Worm (Caenorhabditis elegans): ENCODE results near the gene F19G12.11.

Gene F19G12.11

ce11 chrX:1445696-1446095, 19.4 kb upstream of the F19G12.11 start (continued):
- TF ChIP-seq nhr-85 (tag) (peak; percentile 75), isw-1 (GFP tag; IDR thresholded peaks at IDR 0.05) (no peak), grh-1 (GFP tag; IDR thresholded peaks at IDR 0.05) (no peak), ets-5 (GFP tag; IDR thresholded peaks at IDR 0.05) (no peak), vab-15 (tag; optimal IDR thresholded peaks at IDR 0.05) (no peak), zag-1 (tag; optimal IDR thresholded peaks at IDR 0.05) (no peak), fos-1 (tag; optimal IDR thresholded peaks at IDR 0.05) (no peak)

ce11 chrX:1443556-1444243, 17.4 kb upstream of the F19G12.11 start:
- no peak for TF ChIP-seq elt-2 (tag; optimal IDR thresholded peaks at IDR 0.05)
- no peak for TF ChIP-seq efl-3 (GFP tag; optimal IDR thresholded peaks at IDR 0.05)
- no peak for TF ChIP-seq unc-30 (tag; optimal IDR thresholded peaks at IDR 0.05)
- TF ChIP-seq fkh-4 (tag; optimal IDR thresholded peaks at IDR 0.05; ENCODE audit: borderline replicate concordance) = no peak
- TF ChIP-seq lir-3 (tag; optimal IDR thresholded peaks at IDR 0.05; ENCODE audit: poor library complexity) = no peak
- TF ChIP-seq ceh-8 (GFP tag; optimal IDR thresholded peaks at IDR 0.05) = no peak
- peak; percentile 47 for TF ChIP-seq lin-39 (tag; optimal IDR thresholded peaks at IDR 0.05)
- no peak for TF ChIP-seq isw-1 (GFP tag; IDR thresholded peaks at IDR 0.05)
- TF ChIP-seq nhr-90 (tag; optimal IDR thresholded peaks at IDR 0.05; ENCODE audit: poor library complexity) = peak; percentile 42
- TF ChIP-seq nhr-47 (tag; optimal IDR thresholded peaks at IDR 0.05) = peak; percentile 5

ce11 chrX:1441602-1442183, 15.4 kb upstream of the F19G12.11 start:
- TF ChIP-seq ceh-8 (GFP tag; optimal IDR thresholded peaks at IDR 0.05) = peak; percentile 1
- no peak for TF ChIP-seq dsc-1 (tag; optimal IDR thresholded peaks at IDR 0.05)

ce11 chrX:1440161-1440560, 13.8 kb upstream of the F19G12.11 start, which contains the start of gene sedl-1:
sedl-1 (minus strand) TSS chrX:1440261.
- TF ChIP-seq alr-1 (tag; optimal IDR thresholded peaks at IDR 0.05; ENCODE audit: borderline replicate concordance) = no peak
- TF ChIP-seq C34B4.2 (tag; optimal IDR thresholded peaks at IDR 0.05) = no peak
- TF ChIP-seq lin-13 (GFP tag; optimal IDR thresholded peaks at IDR 0.05) = no peak
- no peak for TF ChIP-seq C16A3.4 (tag; optimal IDR thresholded peaks at IDR 0.05)
- TF ChIP-seq ceh-88 (GFP tag; IDR thresholded peaks at IDR 0.05) = no peak
- no peak for TF ChIP-seq fos-1 (tag; optimal IDR thresholded peaks at IDR 0.05)
- no peak for TF ChIP-seq mab-9 (GFP tag; IDR thresholded peaks at IDR 0.05)
- TF ChIP-seq ztf-11 (tag; optimal IDR thresholded peaks at IDR 0.05) = no peak
- TF ChIP-seq elt-3 (tag; optimal IDR thresholded peaks at IDR 0.05) = no peak
- no peak for TF ChIP-seq pax-3 (tag; optimal IDR thresholded peaks at IDR 0.05)
- no peak for TF ChIP-seq elt-2 (tag; optimal IDR thresholded peaks at IDR 0.05)
- no peak for TF ChIP-seq tbx-2 (tag; optimal IDR thresholded peaks at IDR 0.05)
- no peak for TF ChIP-seq blmp-1 (tag; optimal IDR thresholded peaks at IDR 0.05)
- no peak for TF ChIP-seq nhr-71 (tag; optimal IDR thresholded peaks at IDR 0.05)
- TF ChIP-seq rnt-1 (tag; optimal IDR thresholded peaks at IDR 0.05) = no peak
- no peak for TF ChIP-seq xbp-1 (tag; optimal IDR thresholded peaks at IDR 0.05)

- TF ChIP-seq tbx-2 (tag; optimal IDR thresholded peaks at IDR 0.05) (peak; percentile 10), swsn-7 (tag; optimal IDR thresholded peaks at IDR 0.05) (peak; percentile 35), nhr-47 (tag; optimal IDR thresholded peaks at IDR 0.05) (peak; percentile 68), egl-13 (tag; optimal IDR thresholded peaks at IDR 0.05) (peak; percentile 44), sox-4 (tag; optimal IDR thresholded peaks at IDR 0.05) (peak; percentile 76), jun-1 (tag; optimal IDR thresholded peaks at IDR 0.05) (peak; percentile 37), ceh-82 (tag; optimal IDR thresholded peaks at IDR 0.05) (peak in 2 of 3 experiments; percentile 23 to 43), mdl-1 (tag; optimal IDR thresholded peaks at IDR 0.05) (peak in 1 of 2 experiments; percentile 8), dpl-1 (GFP tag; optimal IDR thresholded peaks at IDR 0.05) (peak in 1 of 3 experiments; percentile 6), lin-14 (GFP tag; optimal IDR thresholded peaks at IDR 0.05) (peak; percentile 21), nhr-19 (GFP tag; conservative IDR thresholded peaks at IDR 0.05) (peak; percentile 18; the same call in 1 of the 2 replicates), nhr-71 (tag; optimal IDR thresholded peaks at IDR 0.05) (peak; percentile 35), dsc-1 (tag; optimal IDR thresholded peaks at IDR 0.05) (peak; percentile 79), elt-3 (tag; optimal IDR thresholded peaks at IDR 0.05) (no peak), snu-23 (GFP tag; optimal IDR thresholded peaks at IDR 0.05) (peak; percentile 40), tlp-1 (tag; optimal IDR thresholded peaks at IDR 0.05) (no peak), skn-1 (tag; optimal IDR thresholded peaks at IDR 0.05) (peak; percentile 34)
These were observed 12.6 kb upstream of the F19G12.11 start for ce11 chrX:1438925-1439324.
